Worm (Caenorhabditis elegans): Measurements from ENCODE around the gene T10D4.19.
"Not testable (repeated sequence)": the region's sequence is repeated elsewhere in the genome, so short reads cannot be mapped to it uniquely, and the experiment has no call there.

The T10D4.19 gene

ce11 chrII:3185848-3186247 is 34.1 kb downstream of the T10D4.19 start:
- TF ChIP-seq mab-5 (tag; optimal IDR thresholded peaks at IDR 0.05) (no peak), ceh-82 (tag; optimal IDR thresholded peaks at IDR 0.05) (no peak), nhr-11 (tag; optimal IDR thresholded peaks at IDR 0.05) (no peak), unc-55 (GFP tag; optimal IDR thresholded peaks at IDR 0.05) (no peak), snpc-4 (tag; optimal IDR thresholded peaks at IDR 0.05) (no peak), ztf-1 (GFP tag; conservative IDR thresholded peaks at IDR 0.05) (no peak), nhr-77 (tag; optimal IDR thresholded peaks at IDR 0.05) (no peak), R02D3.7 (tag; optimal IDR thresholded peaks at IDR 0.05) (no peak), zag-1 (tag; optimal IDR thresholded peaks at IDR 0.05) (no peak), dmd-4 (tag; optimal IDR thresholded peaks at IDR 0.05) (no peak), nhr-12 (tag; optimal IDR thresholded peaks at IDR 0.05) (no peak), egl-27 (tag; optimal IDR thresholded peaks at IDR 0.05) (no peak), nhr-25 (tag; optimal IDR thresholded peaks at IDR 0.05) (no peak), peb-1 (tag; optimal IDR thresholded peaks at IDR 0.05) (no peak), ceh-16 (tag; optimal IDR thresholded peaks at IDR 0.05) (no peak)

ce11 chrII:3189038-3189437 is 37.3 kb downstream of the T10D4.19 start, which contains the start of gene Y27F2A.11:
Gene Y27F2A.11 (plus strand): TSS chrII:3189338.
- not testable (repeated sequence) for TF ChIP-seq snpc-4, nhr-12, ceh-16 (tag; optimal IDR thresholded peaks at IDR 0.05)

- not testable (repeated sequence) for TF ChIP-seq mab-5, aly-2, nhr-237 (tag; optimal IDR thresholded peaks at IDR 0.05)
These were observed 39.8 kb downstream of the T10D4.19 start, which contains the start of gene Y27F2A.9 for ce11 chrII:3191544-3191943. Gene Y27F2A.9 (minus strand): TSS chrII:3191644.

- TF ChIP-seq Y55F3AM.14 (GFP tag; optimal IDR thresholded peaks at IDR 0.05) (no peak), lsy-2 (tag; optimal IDR thresholded peaks at IDR 0.05) (no peak), snpc-4 (tag; optimal IDR thresholded peaks at IDR 0.05) (no peak), F13H6.1 (tag; optimal IDR thresholded peaks at IDR 0.05) (no peak), nhr-237 (tag; optimal IDR thresholded peaks at IDR 0.05) (no peak), ztf-4 (tag; optimal IDR thresholded peaks at IDR 0.05) (no peak), nhr-12 (tag; optimal IDR thresholded peaks at IDR 0.05) (no peak), zag-1 (tag; optimal IDR thresholded peaks at IDR 0.05) (no peak), elt-3 (tag; optimal IDR thresholded peaks at IDR 0.05) (no peak), nhr-23 (tag; optimal IDR thresholded peaks at IDR 0.05) (no peak), ceh-16 (tag; optimal IDR thresholded peaks at IDR 0.05) (no peak), C34F6.9 (tag; optimal IDR thresholded peaks at IDR 0.05) (no peak), lin-11 (tag; optimal IDR thresholded peaks at IDR 0.05) (no peak), ZK546.5 (tag; optimal IDR thresholded peaks at IDR 0.05) (no peak), elt-1 (tag; optimal IDR thresholded peaks at IDR 0.05) (no peak), sem-4 (tag; optimal IDR thresholded peaks at IDR 0.05) (no peak), nhr-77 (tag; optimal IDR thresholded peaks at IDR 0.05) (no peak), fos-1 (tag; optimal IDR thresholded peaks at IDR 0.05) (no peak)
These were observed 44.0 kb downstream of the T10D4.19 start for ce11 chrII:3195739-3196138.

ce11 chrII:3196966-3197365 is 45.2 kb downstream of the T10D4.19 start, which contains the start of gene gcy-15:
Gene gcy-15 (minus strand): TSS chrII:3197066.
- TF ChIP-seq snpc-4 (tag; optimal IDR thresholded peaks at IDR 0.05) (no peak), lsy-2 (tag; optimal IDR thresholded peaks at IDR 0.05) (no peak), nhr-12 (tag; optimal IDR thresholded peaks at IDR 0.05) (no peak), nhr-11 (tag; optimal IDR thresholded peaks at IDR 0.05) (no peak), skn-1 (tag; optimal IDR thresholded peaks at IDR 0.05) (no peak), nhr-237 (tag; optimal IDR thresholded peaks at IDR 0.05) (no peak), sma-9 (GFP tag; optimal IDR thresholded peaks at IDR 0.05) (no peak), sma-9 (tag; optimal IDR thresholded peaks at IDR 0.05) (no peak), peb-1 (tag; optimal IDR thresholded peaks at IDR 0.05) (no peak), mab-5 (tag; optimal IDR thresholded peaks at IDR 0.05) (no peak), sem-4 (tag; optimal IDR thresholded peaks at IDR 0.05) (no peak), mbf-1 (tag; optimal IDR thresholded peaks at IDR 0.05) (no peak), elt-1 (tag; optimal IDR thresholded peaks at IDR 0.05) (no peak), nhr-21 (tag; optimal IDR thresholded peaks at IDR 0.05) (no peak), F13H6.1 (tag; optimal IDR thresholded peaks at IDR 0.05) (no peak), ztf-11 (tag; optimal IDR thresholded peaks at IDR 0.05) (no peak), egl-27 (tag; optimal IDR thresholded peaks at IDR 0.05) (no peak)

Measured in whole organism, L2 larva.